Worm (Caenorhabditis elegans) whole organism, L3 larva: Measurements from ENCODE around the gene aaim-1.

ENCODE experiments used
- aly-2 ChIP-seq: fragments of 150-350 bp; optimal IDR thresholded peaks from 2 replicates; lab custom pipeline; 2014; ENCODE audit warnings: missing biosample characterization, missing genetic modification characterization
- ceh-16 ChIP-seq: sonication (generic microtip); optimal IDR thresholded peaks from 2 replicates; lab custom pipeline; 2017; ENCODE audit warnings: missing biosample characterization, missing genetic modification characterization
- ceh-9 ChIP-seq: sonication (generic microtip); optimal IDR thresholded peaks from 2 replicates; lab custom pipeline; 2018; ENCODE audit warnings: missing biosample characterization, missing genetic modification characterization
- elt-3 ChIP-seq, 3 experiments: fragments of 150-350 bp in 1 of 3; sonication (generic microtip) in 2 of 3; optimal IDR thresholded peaks; 2 replicates in 2 of 3; 4 replicates in 1 of 3; lab custom pipeline; 2014 to 2017; ENCODE audit warnings: missing biosample characterization in 3 of 3, missing genetic modification characterization in 3 of 3
- fos-1 ChIP-seq: fragments of 150-350 bp; optimal IDR thresholded peaks from 2 replicates; lab custom pipeline; 2014; ENCODE audit warnings: missing biosample characterization, missing genetic modification characterization
- jun-1 ChIP-seq: fragments of 150-350 bp; optimal IDR thresholded peaks from 2 replicates; lab custom pipeline; 2014; ENCODE audit warnings: missing biosample characterization, missing genetic modification reagents, missing genetic modification characterization
- lin-15B ChIP-seq: fragments of 150-350 bp; optimal IDR thresholded peaks from 2 replicates; lab custom pipeline; 2014; ENCODE audit warnings: missing biosample characterization, missing genetic modification characterization
- lin-39 ChIP-seq: fragments of 150-350 bp; optimal IDR thresholded peaks from 2 replicates; lab custom pipeline; 2018; ENCODE audit warnings: missing biosample characterization, missing genetic modification reagents, missing genetic modification characterization
- nhr-12 ChIP-seq: fragments of 150-350 bp; optimal IDR thresholded peaks from 2 replicates; lab custom pipeline; 2014; ENCODE audit warnings: missing biosample characterization, missing genetic modification characterization
- nhr-25 ChIP-seq: sonication (generic microtip); optimal IDR thresholded peaks from 2 replicates; lab custom pipeline; 2017; ENCODE audit warnings: missing biosample characterization, missing genetic modification characterization
- pha-4 ChIP-seq: fragments of 150-350 bp; optimal IDR thresholded peaks from 2 replicates; lab custom pipeline; 2014; ENCODE audit warnings: missing biosample characterization, missing genetic modification reagents, missing genetic modification characterization
- pqm-1 ChIP-seq: fragments of 150-350 bp; optimal IDR thresholded peaks from 2 replicates; lab custom pipeline; 2017; ENCODE audit warnings: missing biosample characterization, missing genetic modification characterization, inconsistent platforms
- skn-1 ChIP-seq: fragments of 150-350 bp; optimal IDR thresholded peaks from 2 replicates; lab custom pipeline; 2014; ENCODE audit warnings: missing biosample characterization, missing genetic modification characterization
- unc-62 ChIP-seq: fragments of 150-350 bp; sonication (generic microtip); optimal IDR thresholded peaks from 4 replicates; lab custom pipeline; 2014; ENCODE audit warnings: missing biosample characterization, missing genetic modification reagents, missing genetic modification characterization

- no peak for TF ChIP-seq elt-3 (tag; optimal IDR thresholded peaks at IDR 0.05; lab: Kevin White, UChicago)
- no peak for TF ChIP-seq unc-62 (GFP tag; lab: Kevin White, UChicago)
- TF ChIP-seq lin-15B, result no peak
- TF ChIP-seq ceh-9, result no peak
- no peak for TF ChIP-seq ceh-16 (tag; lab: Kevin White, UChicago)
- TF ChIP-seq fos-1 (tag; lab: Kevin White, UChicago), result no peak
- no peak for TF ChIP-seq skn-1 (tag; lab: Kevin White, UChicago)
- TF ChIP-seq aly-2 (tag; lab: Kevin White, UChicago), result no peak
- TF ChIP-seq nhr-12 (tag; lab: Kevin White, UChicago), result no peak
- no peak for TF ChIP-seq lin-39 (tag; lab: Kevin White, UChicago)
- TF ChIP-seq pha-4 (tag; lab: Kevin White, UChicago), result no peak
- no peak for TF ChIP-seq jun-1 (tag; lab: Kevin White, UChicago)
- TF ChIP-seq nhr-25 (tag; lab: Kevin White, UChicago), result no peak
- no peak for TF ChIP-seq pqm-1 (tag; lab: Kevin White, UChicago)
These were observed 51.6 kb downstream of the aaim-1 start, which contains the start of gene ttr-36 for ce11 chrX:6510627-6511026.
